Worm (Caenorhabditis elegans): ENCODE results near the gene B0353.1.

DNA sequence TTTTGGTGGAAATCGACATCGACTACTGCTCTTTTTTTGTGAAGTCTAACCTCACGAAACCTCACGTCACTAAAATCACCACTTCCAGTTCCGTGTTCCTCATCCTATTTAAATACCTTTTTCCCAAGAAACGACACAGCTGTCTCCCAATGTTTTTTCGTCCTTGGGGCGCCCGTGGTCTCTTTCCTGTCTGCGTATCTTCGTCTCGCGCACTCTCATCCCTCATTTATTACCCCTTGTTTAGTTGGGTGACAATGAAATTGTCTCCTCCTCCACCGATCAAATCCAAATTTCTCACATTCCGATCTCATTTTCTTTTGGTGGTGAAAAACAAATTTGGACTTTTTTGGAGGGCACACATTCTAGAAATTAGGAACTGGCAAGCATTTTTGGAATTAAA, 9.0 kb downstream of the B0353.1 start:
- TF ChIP-seq attf-6 (GFP tag; IDR thresholded peaks at IDR 0.05) (no peak), egl-18 (GFP tag; IDR thresholded peaks at IDR 0.05) (no peak), nhr-80 (tag; optimal IDR thresholded peaks at IDR 0.05) (no peak), lir-1 (GFP tag; conservative IDR thresholded peaks at IDR 0.05) (no peak), ama-1 (optimal IDR thresholded peaks at IDR 0.05) (no peak), ama-1 (GFP tag; optimal IDR thresholded peaks at IDR 0.05) (no peak), fkh-3 (tag; optimal IDR thresholded peaks at IDR 0.05) (no peak), chd-7 (tag; optimal IDR thresholded peaks at IDR 0.05) (no peak)

Data from whole organism, young adult.